Fruit fly (Drosophila melanogaster) whole organism, embryonic: ENCODE results near the gene EMC5.

Experiments used
- Awh ChIP-seq: fragments of 200-800 bp; sonication (Bioruptor generic); IDR thresholded peaks from 2 replicates; pipeline ENCODE4, ENCODE4 v1.3.6; 2022; ENCODE audit warnings: missing biosample characterization, missing genetic modification characterization
- CG11398 ChIP-seq: fragments of 200-800 bp; sonication (Bioruptor generic); optimal IDR thresholded peaks from 2 replicates; lab custom pipeline; 2016; ENCODE audit warnings: missing biosample characterization, missing genetic modification characterization
- CG13894 ChIP-seq: fragments of 200-800 bp; sonication (Bioruptor generic); optimal IDR thresholded peaks from 3 replicates; lab custom pipeline; 2018; ENCODE audit warnings: missing biosample characterization, mild to moderate bottlenecking, missing genetic modification characterization, moderate library complexity
- CG14050 ChIP-seq: fragments of 200-800 bp; sonication (Bioruptor generic); IDR thresholded peaks from 3 replicates; pipeline ENCODE4 v1.3.6; 2022; ENCODE audit warnings: missing biosample characterization, missing genetic modification characterization
- CG15479 ChIP-seq: fragments of 200-800 bp; sonication (Bioruptor generic); optimal IDR thresholded peaks from 3 replicates; lab custom pipeline; 2019; ENCODE audit warnings: missing biosample characterization, mild to moderate bottlenecking, missing genetic modification characterization, moderate library complexity
- CG15601 ChIP-seq: fragments of 200-800 bp; sonication (Bioruptor generic); optimal IDR thresholded peaks from 3 replicates; lab custom pipeline; 2019; ENCODE audit warnings: missing biosample characterization, mild to moderate bottlenecking, missing genetic modification characterization, moderate library complexity
- CG1647 ChIP-seq: fragments of 200-800 bp; sonication (Bioruptor generic); optimal IDR thresholded peaks from 3 replicates; lab custom pipeline; 2016; ENCODE audit warnings: missing biosample characterization, missing genetic modification characterization
- CG17568 ChIP-seq: fragments of 200-800 bp; sonication (Bioruptor generic); optimal IDR thresholded peaks from 2 replicates; lab custom pipeline; 2018; ENCODE audit warnings: missing biosample characterization, mild to moderate bottlenecking, missing genetic modification characterization, moderate library complexity
- CG1792 ChIP-seq: fragments of 200-800 bp; sonication (Bioruptor generic); optimal IDR thresholded peaks from 2 replicates; lab custom pipeline; 2016; ENCODE audit warnings: missing biosample characterization, missing genetic modification characterization
- CG18476 ChIP-seq: fragments of 200-800 bp; sonication (Bioruptor generic); optimal IDR thresholded peaks from 2 replicates; lab custom pipeline; 2016; ENCODE audit warnings: missing biosample characterization, mild to moderate bottlenecking, missing genetic modification characterization
- CG34422 ChIP-seq: fragments of 200-800 bp; sonication (Bioruptor generic); IDR thresholded peaks from 3 replicates; pipeline ENCODE4 v1.3.6; 2022; ENCODE audit warnings: missing biosample characterization, missing genetic modification characterization
- CG4730 ChIP-seq: fragments of 200-800 bp; sonication (Bioruptor generic); IDR thresholded peaks from 2 replicates; pipeline ENCODE4 v1.3.6; 2022; ENCODE audit warnings: missing biosample characterization, missing genetic modification characterization
- CG5245 ChIP-seq: fragments of 200-800 bp; sonication (Bioruptor generic); optimal IDR thresholded peaks from 3 replicates; lab custom pipeline; 2016; ENCODE audit warnings: missing biosample characterization, missing genetic modification characterization
- CG5953 ChIP-seq: fragments of 200-800 bp; sonication (Bioruptor generic); IDR thresholded peaks from 2 replicates; pipeline ENCODE4 v1.3.6; 2022; ENCODE audit warnings: missing biosample characterization, missing genetic modification characterization
- CG6272 ChIP-seq: fragments of 200-800 bp; sonication (Bioruptor generic); IDR thresholded peaks from 2 replicates; pipeline ENCODE4 v1.3.6; 2022; ENCODE audit warnings: missing biosample characterization, missing genetic modification characterization
- CG6813 ChIP-seq: fragments of 200-800 bp; sonication (Bioruptor generic); optimal IDR thresholded peaks from 2 replicates; lab custom pipeline; 2017; ENCODE audit warnings: missing biosample characterization, missing genetic modification characterization, mild to moderate bottlenecking, moderate library complexity, missing genetic modification reagents
- CG7963 ChIP-seq: fragments of 200-800 bp; sonication (Bioruptor generic); IDR thresholded peaks from 3 replicates; pipeline ENCODE4 v1.3.6; 2022; ENCODE audit warnings: missing biosample characterization, missing genetic modification characterization; ENCODE audit not compliant: partially characterized antibody
- CG8924 ChIP-seq: fragments of 200-800 bp; optimal IDR thresholded peaks from 3 replicates; lab custom pipeline; 2019; ENCODE audit warnings: missing biosample characterization, mild to moderate bottlenecking, missing genetic modification characterization, moderate library complexity
- Dbx ChIP-seq: fragments of 200-800 bp; sonication (Bioruptor generic); IDR thresholded peaks from 3 replicates; pipeline ENCODE4 v1.3.6; 2022; ENCODE audit warnings: missing biosample characterization, missing genetic modification characterization
- Dip2 ChIP-seq: fragments of 200-800 bp; sonication (Bioruptor generic); IDR thresholded peaks from 2 replicates; pipeline ENCODE4 v1.3.6; 2022; ENCODE audit warnings: missing biosample characterization, missing genetic modification characterization
- E2f1 ChIP-seq: fragments of 200-800 bp; sonication (Bioruptor generic); IDR thresholded peaks from 2 replicates; pipeline ENCODE4 v1.3.6; 2022; ENCODE audit warnings: missing biosample characterization, missing genetic modification characterization
- Ets65A ChIP-seq: fragments of 200-800 bp; sonication (Bioruptor generic); peaks from one replicate; lab custom pipeline; 2016; ENCODE audit warnings: missing biosample characterization, missing genetic modification characterization
- Fer2 ChIP-seq: fragments of 200-800 bp; sonication (Bioruptor generic); optimal IDR thresholded peaks from 2 replicates; lab custom pipeline; 2018; ENCODE audit warnings: missing biosample characterization, mild to moderate bottlenecking, missing genetic modification characterization, moderate library complexity
- Gug ChIP-seq: fragments of 200-800 bp; sonication (Bioruptor generic); IDR thresholded peaks from 4 replicates; pipeline ENCODE4 v1.3.6; 2022; ENCODE audit warnings: missing biosample characterization, missing genetic modification characterization
- Max ChIP-seq: fragments of 200-800 bp; sonication (Bioruptor generic); optimal IDR thresholded peaks from 2 replicates; lab custom pipeline; 2016; ENCODE audit warnings: missing biosample characterization, mild to moderate bottlenecking, missing genetic modification characterization
- Nf-YC ChIP-seq: fragments of 200-800 bp; optimal IDR thresholded peaks from 3 replicates; lab custom pipeline; 2019; ENCODE audit warnings: missing biosample characterization, mild to moderate bottlenecking, missing genetic modification characterization, moderate library complexity
- abd-A ChIP-seq: fragments of 200-800 bp; sonication (Bioruptor generic); optimal IDR thresholded peaks from 3 replicates; lab custom pipeline; 2019; ENCODE audit warnings: missing biosample characterization, mild to moderate bottlenecking, missing genetic modification characterization, moderate library complexity
- al ChIP-seq: fragments of 200-800 bp; sonication (Bioruptor generic); IDR thresholded peaks from 2 replicates; pipeline ENCODE4 v1.3.6; 2022; ENCODE audit warnings: missing biosample characterization, missing genetic modification characterization
- bab2 ChIP-seq: fragments of 200-800 bp; sonication (Bioruptor generic); optimal IDR thresholded peaks from 2 replicates; lab custom pipeline; 2016; ENCODE audit warnings: missing biosample characterization, missing genetic modification characterization
- bsh ChIP-seq, 2 experiments: fragments of 200-800 bp; sonication (Bioruptor generic); optimal IDR thresholded peaks; 2 replicates each; lab custom pipeline; 2017 to 2018; ENCODE audit warnings: mild to moderate bottlenecking in 2 of 2, missing biosample characterization in 2 of 2, missing genetic modification characterization in 2 of 2, moderate library complexity in 1 of 2
- crol ChIP-seq: fragments of 200-800 bp; sonication (Bioruptor generic); IDR thresholded peaks from 2 replicates; pipeline ENCODE4 v1.3.6; 2022; ENCODE audit warnings: missing biosample characterization, missing genetic modification characterization
- dysf ChIP-seq: fragments of 200-800 bp; sonication (Bioruptor generic); IDR thresholded peaks from 3 replicates; pipeline ENCODE4 v1.3.6; 2022; ENCODE audit warnings: missing biosample characterization, missing genetic modification characterization
- fd102C ChIP-seq: fragments of 200-800 bp; sonication (Bioruptor generic); optimal IDR thresholded peaks from 2 replicates; lab custom pipeline; 2018; ENCODE audit warnings: missing biosample characterization, mild to moderate bottlenecking, missing genetic modification characterization, moderate library complexity
- gcm2 ChIP-seq: fragments of 200-800 bp; sonication (Bioruptor generic); optimal IDR thresholded peaks from 2 replicates; lab custom pipeline; 2016; ENCODE audit warnings: missing biosample characterization, missing genetic modification characterization
- gem ChIP-seq: fragments of 200-800 bp; sonication (Bioruptor generic); optimal IDR thresholded peaks from 2 replicates; lab custom pipeline; 2019; ENCODE audit warnings: missing biosample characterization, mild to moderate bottlenecking, missing genetic modification characterization, moderate library complexity
- hth ChIP-seq: fragments of >200 bp; optimal IDR thresholded peaks from 2 replicates; lab custom pipeline; 2017; ENCODE audit warnings: inconsistent platforms
- lmd ChIP-seq: fragments of 200-800 bp; sonication (Bioruptor generic); IDR thresholded peaks from 2 replicates; pipeline ENCODE4 v1.3.6; 2022; ENCODE audit warnings: missing biosample characterization, missing genetic modification characterization
- mld ChIP-seq: fragments of 200-800 bp; sonication (Bioruptor generic); IDR thresholded peaks from 3 replicates; pipeline ENCODE4 v1.3.6; 2022; ENCODE audit warnings: missing biosample characterization, missing genetic modification characterization; ENCODE audit not compliant: partially characterized antibody
- p53 ChIP-seq: fragments of 200-800 bp; sonication (Bioruptor generic); optimal IDR thresholded peaks from 2 replicates; lab custom pipeline; 2016; ENCODE audit warnings: missing biosample characterization, missing genetic modification characterization
- pan ChIP-seq, 4 experiments: fragments of >200 bp in 3 of 4; fragments of 200-800 bp in 1 of 4; sonication (Bioruptor generic) in 1 of 4; optimal IDR thresholded peaks in 3 of 4; IDR thresholded peaks in 1 of 4; 2 replicates each; pipeline versions ENCODE4 v1.3.6 to Lab custom; 2017 to 2022; ENCODE audit warnings: missing biosample characterization in 2 of 4, missing genetic modification characterization in 2 of 4, mixed read lengths in 1 of 4
- pb ChIP-seq: fragments of 200-800 bp; sonication (Bioruptor generic); optimal IDR thresholded peaks from 3 replicates; lab custom pipeline; 2016; ENCODE audit warnings: missing biosample characterization, missing genetic modification characterization
- psq ChIP-seq: fragments of 200-800 bp; sonication (Bioruptor generic); optimal IDR thresholded peaks from 2 replicates; lab custom pipeline; 2017; ENCODE audit warnings: missing biosample characterization, missing genetic modification characterization
- salm ChIP-seq: fragments of 200-800 bp; sonication (Bioruptor generic); optimal IDR thresholded peaks from 2 replicates; lab custom pipeline; 2018; ENCODE audit warnings: missing biosample characterization, mild to moderate bottlenecking, missing genetic modification characterization
- so ChIP-seq: fragments of 200-800 bp; sonication (Bioruptor generic); IDR thresholded peaks from 3 replicates; pipeline ENCODE4 v1.3.6; 2022; ENCODE audit warnings: missing biosample characterization, missing genetic modification characterization
- sr ChIP-seq: fragments of 200-800 bp; sonication (Bioruptor generic); IDR thresholded peaks from 3 replicates; pipeline ENCODE4 v1.3.6; 2022; ENCODE audit warnings: missing biosample characterization, missing genetic modification characterization
- tap ChIP-seq: fragments of 200-800 bp; optimal IDR thresholded peaks from 3 replicates; lab custom pipeline; 2019; ENCODE audit warnings: missing biosample characterization, mild to moderate bottlenecking, missing genetic modification characterization, moderate library complexity
- trem ChIP-seq: fragments of 200-800 bp; optimal IDR thresholded peaks from 3 replicates; lab custom pipeline; 2019; ENCODE audit warnings: missing biosample characterization, mild to moderate bottlenecking, missing genetic modification characterization, moderate library complexity
- vfl ChIP-seq: fragments of 200-800 bp; sonication (Bioruptor generic); optimal IDR thresholded peaks from 2 replicates; lab custom pipeline; 2016; ENCODE audit warnings: missing biosample characterization, missing genetic modification characterization
- zfh1 ChIP-seq: fragments of 200-800 bp; sonication (Bioruptor generic); IDR thresholded peaks from 3 replicates; pipeline ENCODE4 v1.3.6; 2022; ENCODE audit warnings: missing biosample characterization, missing genetic modification characterization

EMC5 gene

dm6 chr2L:18987078-18987895 lies at the start of gene EMC5, which contains the start of gene Swip-1 (continued):
- no peak for TF ChIP-seq CG11398 (GFP tag; lab: Kevin White, UChicago)
- peak; percentile 69 for TF ChIP-seq Dbx (GFP tag; lab: Robert Waterston, UW)
- no peak for TF ChIP-seq CG15479 (GFP tag; lab: Kevin White, UChicago)
- peak; percentile 45; the same call in 1 of the 4 replicates for TF ChIP-seq Gug (GFP tag; lab: Robert Waterston, UW)
- no peak for TF ChIP-seq hth (lab: Kevin White, UChicago)
- TF ChIP-seq CG1792 (GFP tag; lab: Kevin White, UChicago), result no peak
- TF ChIP-seq psq, result no peak
- TF ChIP-seq so, result peak; percentile 10; the same call in 1 of the 3 replicates
- no peak for TF ChIP-seq fd102C
- peak; percentile 73; the same call in 1 of the 2 replicates for TF ChIP-seq lmd (GFP tag; lab: Robert Waterston, UW)
- TF ChIP-seq E2f1 (GFP tag; lab: Robert Waterston, UW), result peak; percentile 29; the same call in 1 of the 2 replicates
- no peak for TF ChIP-seq Dip2 (GFP tag; lab: Robert Waterston, UW)
- TF ChIP-seq gem (tag; lab: Kevin White, UChicago), result peak; percentile 84
- no peak for TF ChIP-seq abd-A (tag; lab: Kevin White, UChicago)
- no peak for TF ChIP-seq salm
- peak; percentile 60 for TF ChIP-seq zfh1 (GFP tag; lab: Robert Waterston, UW)
- no peak for TF ChIP-seq CG17568 (GFP tag; lab: Kevin White, UChicago)
- peak; percentile 45 for TF ChIP-seq tap (tag; lab: Kevin White, UChicago)
- peak in 1 of 2 experiments; percentile 54 for TF ChIP-seq bsh (GFP tag; optimal IDR thresholded peaks at IDR 0.05; lab: Kevin White, UChicago)
- TF ChIP-seq CG4730, result peak; percentile 39; the same call in 1 of the 2 replicates
- TF ChIP-seq CG5245 (GFP tag; lab: Kevin White, UChicago), result peak; percentile 19
- TF ChIP-seq trem (tag; lab: Kevin White, UChicago), result peak; percentile 60
- no peak for TF ChIP-seq CG5953
- TF ChIP-seq bab2 (GFP tag; lab: Kevin White, UChicago), result no peak
- TF ChIP-seq dysf, result peak; percentile 73
- TF ChIP-seq gcm2 (GFP tag; lab: Kevin White, UChicago), result no peak
- no peak for TF ChIP-seq CG1647
- no peak for TF ChIP-seq p53 (GFP tag; lab: Kevin White, UChicago)
- no peak for TF ChIP-seq pb (GFP tag; lab: Kevin White, UChicago)
- no peak for TF ChIP-seq CG14050 (GFP tag; lab: Robert Waterston, UW)
- peak; percentile 42; the same call in 1 of the 2 replicates for TF ChIP-seq al (GFP tag; lab: Robert Waterston, UW)
- TF ChIP-seq CG15601, result peak; percentile 66
- TF ChIP-seq Awh (GFP tag; lab: Robert Waterston, UW), result peak; percentile 51; the same call in 1 of the 2 replicates
- TF ChIP-seq CG13894 (tag; lab: Kevin White, UChicago), result peak; percentile 29
- no peak for TF ChIP-seq CG18476 (GFP tag; lab: Kevin White, UChicago)
- no peak for TF ChIP-seq mld
- TF ChIP-seq Max (GFP tag; lab: Kevin White, UChicago), result peak; percentile 22
- TF ChIP-seq Ets65A, result peak; percentile 87
- TF ChIP-seq CG6813 (GFP tag; lab: Kevin White, UChicago), result no peak
- 0 out of 2 replicates have a peak, but pooled peaks have one; percentile 13 for TF ChIP-seq crol (GFP tag; lab: Robert Waterston, UW)
- peak; percentile 28 for TF ChIP-seq Fer2 (tag; lab: Kevin White, UChicago)
- TF ChIP-seq CG6272, result peak; percentile 51
- TF ChIP-seq pan (optimal IDR thresholded peaks at IDR 0.05; lab: Kevin White, UChicago), result no peak
- no peak for TF ChIP-seq pan (GFP tag; optimal IDR thresholded peaks at IDR 0.05 in 1 of 2, IDR thresholded peaks at IDR 0.05 in 1 of 2)
- TF ChIP-seq sr (GFP tag; lab: Robert Waterston, UW), result peak; percentile 35; the same call in 1 of the 3 replicates
- peak; percentile 24; the same call in 1 of the 3 replicates for TF ChIP-seq CG7963 (GFP tag; lab: Robert Waterston, UW)
- TF ChIP-seq CG8924 (tag; lab: Kevin White, UChicago), result peak; percentile 79
- peak; percentile 36; the same call in 2 of the 3 replicates for TF ChIP-seq CG34422
- peak; percentile 78 for TF ChIP-seq Nf-YC (tag; lab: Kevin White, UChicago)
- TF ChIP-seq vfl, result no peak
